Worm (Caenorhabditis elegans) whole organism, midembryonic: ENCODE results near the gene Y32H12A.1.

ENCODE experiments used
- T22C8.4 ChIP-seq: fragments of 200-800 bp; sonication (Bioruptor generic); IDR thresholded peaks from 2 replicates; pipeline ENCODE4 v1.3.6; 2022; ENCODE audit warnings: missing genetic modification characterization, missing compliant biosample characterization
- med-1 ChIP-seq: sonication (generic microtip); optimal IDR thresholded peaks from 2 replicates; lab custom pipeline; 2017; ENCODE audit warnings: missing genetic modification characterization, mild to moderate bottlenecking, missing compliant biosample characterization, antibody characterized with exemption, missing genetic modification reagents; ENCODE audit not compliant: insufficient read depth
- ref-1 ChIP-seq: fragments of 200-800 bp; sonication (Bioruptor generic); conservative IDR thresholded peaks from 2 replicates; pipeline ENCODE4 v1.3.6; 2022; ENCODE audit warnings: missing genetic modification reagents, missing genetic modification characterization, missing compliant biosample characterization
- tab-1 ChIP-seq: fragments of 200-800 bp; sonication (Bioruptor generic); IDR thresholded peaks from 2 replicates; pipeline ENCODE4 v1.3.6; 2022; ENCODE audit warnings: missing genetic modification characterization, missing compliant biosample characterization
- ztf-23 ChIP-seq: fragments of 200-800 bp; sonication (Bioruptor generic); IDR thresholded peaks from 2 replicates; pipeline ENCODE4 v1.3.6; 2022; ENCODE audit warnings: missing genetic modification reagents, missing genetic modification characterization, missing compliant biosample characterization

- no peak for TF ChIP-seq ref-1 (GFP tag; lab: Robert Waterston, UW)
- TF ChIP-seq T22C8.4, result no peak
- no peak for TF ChIP-seq tab-1 (GFP tag; lab: Robert Waterston, UW)
- no peak for TF ChIP-seq med-1 (GFP tag; lab: Kevin White, UChicago)
- no peak for TF ChIP-seq ztf-23 (GFP tag; lab: Robert Waterston, UW)
Measured at ce11 chrIII:5341382-5341781, 20.6 kb upstream of the Y32H12A.1 start, which contains the start of gene ZK121.2.
